Worm (Caenorhabditis elegans) whole organism, late embryonic: Measurements from ENCODE around the gene pigg-1.

Source experiments
- K02D7.2 ChIP-seq: sonication (generic microtip); optimal IDR thresholded peaks from 2 replicates; lab custom pipeline; 2017; ENCODE audit warnings: mild to moderate bottlenecking, missing genetic modification characterization, missing compliant biosample characterization
- ceh-18 ChIP-seq: sonication (generic microtip); optimal IDR thresholded peaks from 2 replicates; lab custom pipeline; 2016; ENCODE audit warnings: missing genetic modification characterization, missing compliant biosample characterization
- ceh-24 ChIP-seq: sonication (generic microtip); optimal IDR thresholded peaks from 2 replicates; lab custom pipeline; 2016; ENCODE audit warnings: mild to moderate bottlenecking, missing genetic modification characterization, missing compliant biosample characterization
- elt-2 ChIP-seq: sonication (generic microtip); optimal IDR thresholded peaks from 2 replicates; lab custom pipeline; 2016; ENCODE audit warnings: missing genetic modification reagents, missing genetic modification characterization, missing compliant biosample characterization
- fax-1 ChIP-seq: sonication (generic microtip); optimal IDR thresholded peaks from 2 replicates; lab custom pipeline; 2016; ENCODE audit warnings: missing genotype, missing genetic modification characterization, missing compliant biosample characterization
- madf-2 ChIP-seq: sonication (generic microtip); optimal IDR thresholded peaks from 2 replicates; lab custom pipeline; 2017; ENCODE audit warnings: missing genetic modification characterization, missing compliant biosample characterization
- mec-3 ChIP-seq: sonication (generic microtip); optimal IDR thresholded peaks from 2 replicates; lab custom pipeline; 2016; ENCODE audit warnings: borderline replicate concordance, missing genetic modification characterization, missing compliant biosample characterization
- npax-4 ChIP-seq: sonication (generic microtip); optimal IDR thresholded peaks from 2 replicates; lab custom pipeline; 2016; ENCODE audit warnings: missing genetic modification characterization, missing compliant biosample characterization
- sox-2 ChIP-seq: fragments of 200-800 bp; sonication (Bioruptor generic); IDR thresholded peaks from 2 replicates; pipeline ENCODE4 v1.3.6; 2022; ENCODE audit warnings: missing genetic modification reagents, missing genetic modification characterization, missing compliant biosample characterization
- unc-42 ChIP-seq: sonication (generic microtip); optimal IDR thresholded peaks from 2 replicates; lab custom pipeline; 2016; ENCODE audit warnings: missing genotype, missing genetic modification characterization, missing compliant biosample characterization

DNA sequence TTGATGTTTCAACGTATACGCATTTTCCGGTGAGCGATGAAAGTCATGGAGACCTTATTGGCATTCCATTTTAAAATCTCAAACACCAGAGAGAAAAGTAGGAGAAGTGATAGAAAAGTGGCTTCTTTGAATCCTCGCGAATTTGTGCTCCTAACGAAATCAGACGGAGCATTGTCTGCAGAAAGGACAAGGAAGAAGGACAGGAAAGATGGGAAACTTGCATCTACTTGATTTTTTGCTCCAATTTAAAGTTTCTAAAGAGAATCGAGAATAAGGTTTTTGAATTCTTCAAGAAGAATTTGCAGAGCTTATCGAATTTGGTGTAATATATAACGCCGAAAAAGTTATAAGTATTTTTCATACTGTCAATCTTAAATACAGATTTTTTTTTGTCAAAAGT is 49.0 kb downstream of the pigg-1 start:
- TF ChIP-seq elt-2, result no peak
- TF ChIP-seq K02D7.2, result no peak
- TF ChIP-seq ceh-24 (tag; lab: Kevin White, UChicago), result no peak
- TF ChIP-seq npax-4 (tag; lab: Kevin White, UChicago), result no peak
- TF ChIP-seq unc-42, result peak; percentile 81
- no peak for TF ChIP-seq madf-2 (tag; lab: Kevin White, UChicago)
- no peak for TF ChIP-seq ceh-18 (tag; lab: Kevin White, UChicago)
- no peak for TF ChIP-seq mec-3 (tag; lab: Kevin White, UChicago)
- no peak for TF ChIP-seq sox-2 (GFP tag; lab: Robert Waterston, UW)
- no peak for TF ChIP-seq fax-1 (tag; lab: Kevin White, UChicago)
